Fruit fly (Drosophila melanogaster) ovary, adult (tissue): ENCODE data around the gene Cka.
"Not testable (repeated sequence)": the region's sequence is repeated elsewhere in the genome, so short reads cannot be mapped to it uniquely, and the experiment has no call there.

ENCODE experiments used
- CG17801 ChIP-seq: fragments of 200-800 bp; optimal IDR thresholded peaks from 2 replicates; lab custom pipeline; 2019; ENCODE audit warnings: missing biosample characterization, mild to moderate bottlenecking, missing genetic modification characterization, moderate library complexity; ENCODE audit not compliant: partially characterized antibody

Gene Cka

DNA sequence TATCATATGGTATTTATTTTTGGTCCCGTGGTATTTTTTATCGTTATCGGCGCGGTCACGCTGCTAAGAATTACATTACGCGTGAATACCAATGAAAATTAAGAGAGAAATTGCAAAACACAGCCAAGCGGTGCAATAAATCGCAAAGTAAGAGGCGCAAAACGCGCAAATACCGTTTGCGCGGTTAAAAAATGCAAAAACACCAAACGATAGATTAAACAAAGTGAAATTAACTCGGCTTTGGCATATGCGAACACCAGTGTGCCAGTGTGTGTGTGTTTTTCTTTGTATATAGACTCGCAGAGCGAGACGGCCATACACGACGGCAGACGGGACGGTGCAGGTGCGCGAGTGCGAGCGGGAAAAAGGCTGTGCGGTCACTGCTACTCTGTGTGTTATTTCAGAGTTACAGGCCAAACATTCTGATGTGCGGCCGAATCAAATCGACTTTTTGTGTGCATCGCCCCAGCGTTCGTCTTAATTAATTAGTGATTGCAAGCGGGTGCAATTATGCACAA is at the start of gene Cka:
Gene Cka (plus strand): TSS at position 29 of the 518 bp plus-strand sequence.
- no peak for TF ChIP-seq CG17801 (GFP tag; lab: Kevin White, UChicago)

- not testable (repeated sequence) for TF ChIP-seq CG17801 (GFP tag; lab: Kevin White, UChicago)
Observed at dm6 chr2L:7983646-7984045, 46.9 kb upstream of the Cka start, which contains the start of gene CG7231. Gene CG7231, plus strand, starts transcription at chr2L:7983946.

dm6 chr2L:7984059-7984800 is 46.3 kb upstream of the Cka start, which contains the start of gene Snoo:
Gene Snoo, minus strand, starts transcription at chr2L:7984196.
- peak; percentile 30 for TF ChIP-seq CG17801 (GFP tag; lab: Kevin White, UChicago)

DNA sequence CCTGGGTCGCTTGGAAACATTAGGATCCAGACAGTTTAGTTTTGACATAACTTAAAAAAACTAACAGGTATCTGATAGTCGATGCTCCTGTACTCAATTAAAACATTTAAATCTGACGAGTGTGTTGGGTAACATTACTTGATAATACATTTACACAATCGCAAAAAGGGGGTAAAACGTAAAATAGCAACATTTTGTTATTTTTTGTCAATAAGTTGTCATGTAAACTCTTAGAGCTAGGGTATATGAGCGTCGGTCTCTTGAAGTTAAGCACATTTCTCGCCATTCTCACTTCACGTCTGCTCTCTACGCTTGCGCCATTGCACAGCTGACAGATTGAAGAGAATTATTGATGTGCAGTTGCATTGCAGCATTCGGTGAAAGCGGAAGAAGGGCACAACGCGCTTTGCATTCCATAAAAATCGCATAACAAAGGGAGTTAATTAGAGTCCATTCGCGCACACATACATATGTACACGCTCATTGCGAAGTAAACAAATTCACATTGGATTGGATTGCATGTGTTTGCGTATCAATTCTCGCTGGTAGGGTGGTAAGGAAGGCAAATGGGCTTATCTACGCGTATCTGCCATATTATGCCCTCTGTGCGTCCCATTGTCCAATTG is 45.5 kb upstream of the Cka start:
- peak; percentile 36 for TF ChIP-seq CG17801 (GFP tag; lab: Kevin White, UChicago)

dm6 chr2L:7986210-7986609 is 44.3 kb upstream of the Cka start:
- TF ChIP-seq CG17801 (GFP tag; lab: Kevin White, UChicago), result no peak

DNA sequence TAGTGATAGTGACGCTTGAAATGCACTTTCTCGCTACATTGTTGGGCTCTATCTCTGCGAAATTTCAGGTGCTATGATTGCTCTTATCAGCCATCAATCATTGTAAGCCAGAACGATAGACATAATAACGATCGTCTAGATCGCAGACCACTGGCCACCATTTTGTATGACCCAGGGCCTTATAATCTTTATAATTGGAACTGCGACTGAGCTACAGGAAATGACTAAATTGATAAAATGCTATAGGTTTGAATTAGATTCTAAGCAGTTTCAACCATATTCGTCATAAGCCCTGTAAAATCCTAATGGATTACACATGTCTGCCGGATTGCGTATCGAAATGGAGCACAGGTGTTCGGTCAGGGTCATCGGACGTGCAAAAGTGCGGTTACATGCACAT is 40.7 kb upstream of the Cka start:
- TF ChIP-seq CG17801 (GFP tag; lab: Kevin White, UChicago), result no peak

dm6 chr2L:7990720-7991119 is 39.8 kb upstream of the Cka start:
- TF ChIP-seq CG17801 (GFP tag; lab: Kevin White, UChicago), result no peak

DNA sequence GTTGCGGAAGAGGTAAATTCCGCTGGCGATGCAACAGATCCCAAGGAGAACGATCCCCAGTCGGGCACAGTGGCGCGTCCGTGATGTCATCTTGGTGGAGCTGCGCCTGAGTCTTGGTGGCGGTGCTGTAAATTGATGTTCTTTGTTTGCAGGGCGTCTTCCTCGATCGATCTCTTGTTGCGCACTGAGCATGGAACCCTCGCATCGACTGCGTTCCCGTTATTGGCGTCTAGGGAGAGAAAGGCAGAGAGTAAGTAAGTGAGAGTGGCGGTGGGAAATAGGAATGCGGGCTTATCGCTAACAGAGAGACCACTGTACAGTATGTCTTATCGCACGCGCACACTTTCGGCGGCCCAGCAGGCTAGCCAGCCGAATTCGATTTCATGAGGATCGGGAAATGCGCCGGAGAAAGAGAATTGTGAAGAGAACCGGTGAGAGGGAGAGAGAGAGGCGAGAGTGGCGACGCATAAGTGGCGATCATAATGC is 39.1 kb upstream of the Cka start:
- TF ChIP-seq CG17801 (GFP tag; lab: Kevin White, UChicago), result no peak

DNA sequence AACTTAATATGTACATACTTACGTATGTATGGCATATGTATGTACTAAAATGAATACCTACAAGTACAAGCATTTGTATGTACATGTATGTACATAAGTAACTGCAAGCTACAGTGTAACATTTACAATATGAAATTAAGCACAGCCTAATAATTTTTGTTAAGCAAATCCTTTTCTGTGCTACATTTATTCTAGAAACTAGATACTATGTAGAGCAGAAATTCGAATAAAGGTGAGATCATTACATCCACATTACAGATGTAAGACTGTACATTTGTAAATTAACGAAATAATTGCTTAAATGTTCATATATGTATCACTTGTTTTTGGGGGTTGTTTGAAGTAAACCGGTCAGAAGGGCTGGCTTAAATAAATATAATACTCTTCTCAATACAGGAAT is 38.6 kb upstream of the Cka start:
- TF ChIP-seq CG17801 (GFP tag; lab: Kevin White, UChicago), result peak; percentile 34

- no peak for TF ChIP-seq CG17801 (GFP tag; lab: Kevin White, UChicago)
Observed at dm6 chr2L:7992654-7993053, 37.9 kb upstream of the Cka start.

dm6 chr2L:7993062-7993685 is 37.3 kb upstream of the Cka start:
- no peak for TF ChIP-seq CG17801 (GFP tag; lab: Kevin White, UChicago)

DNA sequence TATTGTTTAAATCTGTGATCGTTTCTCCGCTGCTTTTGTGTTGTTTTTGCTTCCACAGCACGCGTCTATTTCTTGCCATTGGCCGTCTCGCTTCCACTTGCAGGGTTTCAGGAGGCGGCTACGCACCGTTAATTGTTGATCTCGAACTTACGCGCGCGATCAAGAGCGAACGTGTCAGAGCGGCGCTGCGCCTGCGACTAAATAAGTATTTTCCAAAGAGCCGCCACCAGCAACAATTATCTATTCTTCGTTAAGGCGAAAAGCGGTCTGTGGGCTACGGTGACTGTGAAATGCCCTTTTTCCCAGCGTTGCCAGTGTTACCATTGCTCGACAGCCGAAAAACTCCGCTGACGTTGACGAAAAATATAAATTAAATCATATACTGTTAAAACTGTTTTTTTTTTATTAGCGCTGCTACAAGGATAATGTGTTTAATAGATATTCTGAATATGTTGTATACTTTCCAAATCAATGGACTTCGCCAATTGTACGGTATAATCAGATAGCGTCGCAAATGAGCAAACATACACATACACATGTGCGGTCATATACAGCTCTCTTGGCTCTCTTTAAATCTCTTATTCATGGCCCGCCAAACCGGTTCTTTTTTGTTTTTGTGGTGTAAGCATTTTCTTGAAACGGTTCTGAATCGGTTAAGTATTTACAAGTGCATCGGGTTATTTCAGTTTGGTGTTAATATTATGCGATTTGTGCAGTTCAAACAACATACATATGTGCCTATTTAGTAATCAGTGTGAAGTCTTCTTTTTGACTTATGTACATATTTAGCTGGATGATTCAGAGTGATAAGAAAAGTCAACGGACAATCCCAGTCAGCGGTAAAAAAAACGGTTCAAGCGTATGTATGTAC is 36.3 kb upstream of the Cka start, which contains the start of gene pes:
Gene pes (minus strand): TSS at position 201 of the 871 bp plus-strand sequence.
- TF ChIP-seq CG17801 (GFP tag; lab: Kevin White, UChicago), result peak; percentile 83

DNA sequence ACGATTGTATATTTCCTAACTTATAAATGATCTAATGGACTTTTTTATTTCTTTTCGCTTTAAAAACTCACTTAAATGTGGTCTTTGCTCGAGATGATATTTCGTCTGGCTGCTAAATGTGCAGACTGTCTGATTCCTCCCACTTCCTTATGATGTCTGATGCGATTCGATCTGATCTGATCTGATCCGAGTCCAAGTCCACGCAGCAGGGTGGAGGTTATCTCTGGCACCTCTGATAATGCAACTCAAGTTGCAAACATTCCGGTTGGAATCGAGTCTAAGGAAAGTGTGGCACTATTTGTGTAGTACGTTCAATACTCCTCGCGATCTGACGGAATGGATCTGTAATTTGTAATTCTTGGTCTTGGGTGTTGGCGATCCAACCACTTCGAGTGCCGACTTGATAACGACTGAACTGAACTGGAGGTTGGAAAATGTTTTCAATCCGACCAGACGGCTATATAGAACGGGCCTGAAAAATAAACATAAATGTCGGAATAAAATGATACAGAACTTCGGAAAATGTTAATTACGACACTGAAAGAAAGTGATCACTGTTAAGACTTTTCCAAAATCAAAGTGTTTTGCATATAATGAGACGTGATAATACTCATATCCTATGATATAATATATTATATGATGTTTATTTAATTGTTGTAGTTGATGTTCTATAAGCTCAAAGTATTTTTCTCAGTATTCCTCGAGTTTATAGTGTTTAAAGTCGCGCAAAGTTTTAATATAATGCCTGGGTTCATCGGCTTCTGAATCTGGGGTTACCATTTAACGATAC is 33.0 kb upstream of the Cka start:
- TF ChIP-seq CG17801 (GFP tag; lab: Kevin White, UChicago), result no peak
